Worm (Caenorhabditis elegans) whole organism, early embryonic: ENCODE measurements around the gene F43G6.4.

Experiments used
- B0310.2 ChIP-seq: sonication (generic microtip); optimal IDR thresholded peaks from 2 replicates; lab custom pipeline; 2016; ENCODE audit warnings: mild to moderate bottlenecking, missing genetic modification characterization, missing compliant biosample characterization
- F13C5.2 ChIP-seq: sonication (generic microtip); optimal IDR thresholded peaks from 2 replicates; lab custom pipeline; 2017; ENCODE audit warnings: mild to moderate bottlenecking, missing genetic modification characterization, inconsistent platforms, missing compliant biosample characterization
- aly-1 ChIP-seq: sonication (generic microtip); optimal IDR thresholded peaks from 2 replicates; lab custom pipeline; 2016; ENCODE audit warnings: missing genetic modification characterization, missing compliant biosample characterization
- ama-1 ChIP-seq: fragments of 150-350 bp; optimal IDR thresholded peaks from 2 replicates; lab custom pipeline; 2014
- ceh-13 ChIP-seq: fragments of 200-800 bp; sonication (Bioruptor generic); optimal IDR thresholded peaks from 2 replicates; lab custom pipeline; 2018; ENCODE audit warnings: mild to moderate bottlenecking, missing genetic modification characterization, missing compliant biosample characterization
- ceh-36 ChIP-seq: sonication (generic microtip); optimal IDR thresholded peaks from 2 replicates; lab custom pipeline; 2016; ENCODE audit warnings: missing genetic modification characterization, inconsistent platforms, missing compliant biosample characterization
- ets-7 ChIP-seq: sonication (generic microtip); optimal IDR thresholded peaks from 2 replicates; lab custom pipeline; 2016; ENCODE audit warnings: missing genotype, missing genetic modification characterization, missing compliant biosample characterization
- flt-1 ChIP-seq: fragments of 200-800 bp; sonication (Bioruptor generic); IDR thresholded peaks from 2 replicates; pipeline ENCODE4 v1.3.6; 2022; ENCODE audit warnings: missing genetic modification characterization, missing compliant biosample characterization
- hmbx-1 ChIP-seq: sonication (generic microtip); optimal IDR thresholded peaks from 2 replicates; lab custom pipeline; 2016; ENCODE audit warnings: mild to moderate bottlenecking, missing genetic modification characterization, missing compliant biosample characterization
- hmg-4 ChIP-seq: fragments of 200-800 bp; sonication (Bioruptor generic); optimal IDR thresholded peaks from 2 replicates; lab custom pipeline; 2018; ENCODE audit warnings: mild to moderate bottlenecking, missing genetic modification characterization, missing compliant biosample characterization
- hnd-1 ChIP-seq: sonication (generic microtip); optimal IDR thresholded peaks from 2 replicates; lab custom pipeline; 2016; ENCODE audit warnings: missing genetic modification characterization, missing compliant biosample characterization
- pes-1 ChIP-seq: fragments of 200-800 bp; sonication (Bioruptor generic); IDR thresholded peaks from 2 replicates; pipeline ENCODE4 v1.3.6; 2022; ENCODE audit warnings: missing genetic modification reagents, missing genetic modification characterization, missing compliant biosample characterization
- scrt-1 ChIP-seq: fragments of 200-800 bp; sonication (Bioruptor generic); IDR thresholded peaks from 2 replicates; pipeline ENCODE4 v1.3.6; 2022; ENCODE audit warnings: missing genetic modification characterization, missing compliant biosample characterization
- sea-1 ChIP-seq: fragments of 200-800 bp; sonication (Bioruptor generic); conservative IDR thresholded peaks from 2 replicates; pipeline ENCODE4 v1.3.6; 2022; ENCODE audit warnings: missing genetic modification characterization, missing compliant biosample characterization
- tbx-11 ChIP-seq: fragments of 200-800 bp; sonication (Bioruptor generic); IDR thresholded peaks from 2 replicates; pipeline ENCODE4 v1.3.6; 2022; ENCODE audit warnings: missing genetic modification characterization, missing compliant biosample characterization
- tbx-37 ChIP-seq: fragments of 200-800 bp; sonication (Bioruptor generic); conservative IDR thresholded peaks from 2 replicates; pipeline ENCODE4 v1.3.6; 2022; ENCODE audit warnings: missing genetic modification reagents, missing genetic modification characterization, missing compliant biosample characterization
- tra-4 ChIP-seq: sonication (generic microtip); optimal IDR thresholded peaks from 2 replicates; lab custom pipeline; 2017; ENCODE audit warnings: missing genetic modification characterization, missing compliant biosample characterization

The F43G6.4 gene

DNA sequence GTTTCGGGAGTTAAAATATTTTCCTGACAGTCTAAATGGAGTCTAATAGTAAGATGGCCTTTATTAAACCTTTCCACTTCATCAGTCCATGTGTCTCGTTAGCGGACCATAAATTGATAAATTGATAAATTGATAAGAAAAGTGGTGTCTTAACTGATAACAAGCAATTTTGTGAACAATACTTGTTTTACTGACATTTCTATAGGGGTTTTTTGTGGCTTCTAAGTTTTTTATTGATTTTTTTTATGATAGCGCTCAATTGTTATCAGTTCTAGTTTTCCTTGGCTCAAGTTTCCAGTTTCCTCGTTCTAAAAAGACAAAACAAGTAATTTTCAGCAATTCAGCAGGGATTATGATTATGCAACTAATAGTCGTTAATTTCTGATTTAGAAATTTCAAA, 11.9 kb downstream of the F43G6.4 start, which contains the start of gene F43G6.17:
TSS of gene F43G6.17 (plus strand) at position 301 of the 400 bp plus-strand sequence.
- no peak for TF ChIP-seq scrt-1 (GFP tag; lab: Robert Waterston, UW)
- TF ChIP-seq tbx-37 (GFP tag; lab: Robert Waterston, UW) = no peak
- no peak for TF ChIP-seq aly-1 (tag; lab: Kevin White, UChicago)
- TF ChIP-seq hmg-4 = no peak
- TF ChIP-seq ceh-13 (GFP tag; lab: Kevin White, UChicago) = no peak
- TF ChIP-seq tbx-11 (GFP tag; lab: Robert Waterston, UW) = no peak
- TF ChIP-seq ceh-36 = no peak
- TF ChIP-seq sea-1 (GFP tag; lab: Robert Waterston, UW) = no peak
- no peak for TF ChIP-seq ama-1 (lab: Kevin White, UChicago)
- no peak for TF ChIP-seq flt-1 (GFP tag; lab: Robert Waterston, UW)
- TF ChIP-seq hnd-1 (tag; lab: Kevin White, UChicago) = no peak

DNA sequence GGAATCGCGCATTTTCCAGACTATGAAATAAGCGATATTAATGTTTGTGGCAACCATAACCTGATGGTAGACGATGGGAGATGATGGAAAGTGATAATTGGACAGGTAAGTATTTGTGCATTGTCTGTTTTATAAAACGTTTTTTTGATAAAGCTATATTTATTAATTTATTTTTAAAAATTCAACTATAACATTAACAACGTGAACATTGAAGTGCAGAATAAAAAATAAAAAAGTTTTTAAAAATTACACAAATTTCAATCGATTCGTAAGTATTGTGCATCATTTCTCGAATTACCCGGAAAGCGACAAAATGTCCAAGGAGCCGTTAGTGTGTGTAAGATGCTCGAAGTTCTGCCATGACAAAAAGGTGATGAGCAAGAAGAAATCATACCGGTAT, 15.7 kb downstream of the F43G6.4 start, which contains the start of gene jmjd-1.1:
TSS of gene jmjd-1.1 (plus strand) at position 301 of the 400 bp plus-strand sequence.
- TF ChIP-seq ceh-13 (GFP tag; lab: Kevin White, UChicago) (no peak), scrt-1 (GFP tag; lab: Robert Waterston, UW) (no peak), B0310.2 (tag; lab: Kevin White, UChicago) (no peak), F13C5.2 (no peak), tbx-11 (GFP tag; lab: Robert Waterston, UW) (no peak), ets-7 (tag; lab: Kevin White, UChicago) (no peak), flt-1 (GFP tag; lab: Robert Waterston, UW) (no peak), tra-4 (no peak), ama-1 (lab: Kevin White, UChicago) (no peak), hnd-1 (tag; lab: Kevin White, UChicago) (no peak), hmbx-1 (tag; lab: Kevin White, UChicago) (no peak), pes-1 (GFP tag; lab: Robert Waterston, UW) (no peak)

DNA sequence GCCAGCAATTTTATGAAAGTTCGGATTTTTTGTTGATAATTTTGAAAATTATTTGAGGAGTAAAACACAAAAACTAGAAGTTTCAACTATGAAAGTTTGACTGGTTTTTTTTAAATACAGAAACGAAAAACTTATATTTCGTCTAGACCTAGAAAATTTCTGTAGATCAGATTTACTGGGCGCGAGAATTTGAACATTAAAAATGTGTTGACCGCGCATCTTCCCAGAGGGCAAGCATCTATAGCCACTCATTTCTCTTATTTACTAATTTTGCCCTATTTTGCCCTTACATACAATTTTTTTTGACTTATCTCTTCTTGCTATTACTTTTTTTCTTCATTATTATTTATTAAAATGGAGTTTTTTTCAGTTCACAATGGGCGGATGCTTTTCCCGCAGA, 18.4 kb downstream of the F43G6.4 start, which contains the start of gene F43G6.10:
TSS of gene F43G6.10 (plus strand) at position 371 of the 400 bp plus-strand sequence.
- no peak for TF ChIP-seq ama-1 (lab: Kevin White, UChicago)
- no peak for TF ChIP-seq hmbx-1 (tag; lab: Kevin White, UChicago)
- no peak for TF ChIP-seq tbx-37 (GFP tag; lab: Robert Waterston, UW)
- no peak for TF ChIP-seq scrt-1 (GFP tag; lab: Robert Waterston, UW)

DNA sequence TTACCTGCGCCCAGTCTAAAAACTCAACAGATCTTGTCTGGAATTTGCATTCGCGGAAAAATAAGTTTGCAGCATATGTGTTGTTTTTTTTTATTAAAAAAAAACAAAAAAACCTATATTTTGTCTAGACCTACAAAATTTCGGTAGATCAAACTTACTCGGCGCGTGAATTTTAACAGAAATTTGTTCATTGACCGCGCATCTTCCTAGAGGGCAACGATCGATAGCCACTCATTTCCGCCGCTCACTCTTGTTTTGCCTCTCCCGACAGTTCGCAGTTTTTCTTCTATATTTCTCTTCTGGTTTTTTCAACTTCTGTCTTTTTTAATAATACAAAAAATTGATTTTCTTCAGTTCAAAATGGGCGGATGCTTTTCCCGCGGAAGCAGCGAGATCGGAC, 19.9 kb downstream of the F43G6.4 start, which contains the start of gene F43G6.7:
TSS of gene F43G6.7 (plus strand) at position 355 of the 400 bp plus-strand sequence.
- TF ChIP-seq F13C5.2 = no peak
- TF ChIP-seq flt-1 (GFP tag; lab: Robert Waterston, UW) = no peak

DNA sequence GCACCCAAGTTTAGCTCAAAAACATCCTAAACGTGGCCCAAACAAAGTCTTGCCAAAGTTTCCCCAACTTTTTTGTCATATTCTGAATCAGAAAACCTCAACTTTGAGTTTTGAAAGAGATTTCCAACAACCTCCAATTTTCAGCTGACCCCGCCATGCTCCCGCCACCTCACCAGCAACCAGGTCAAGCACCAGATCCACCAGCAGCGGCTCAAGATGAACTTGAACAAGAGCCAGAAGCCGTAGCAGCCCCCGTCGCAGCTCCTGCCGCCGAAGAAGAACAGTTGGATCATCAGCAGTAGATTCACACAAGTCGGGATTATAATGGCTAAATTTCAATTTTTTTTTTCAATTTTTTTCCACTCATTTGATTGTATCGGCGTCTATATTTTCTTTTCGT, 20.7 kb downstream of the F43G6.4 start:
- no peak for TF ChIP-seq ama-1 (lab: Kevin White, UChicago)
- TF ChIP-seq flt-1 (GFP tag; lab: Robert Waterston, UW) = no peak
- TF ChIP-seq ceh-36 = no peak
- TF ChIP-seq tra-4 = no peak
- TF ChIP-seq tbx-11 (GFP tag; lab: Robert Waterston, UW) = no peak
- TF ChIP-seq hmg-4 = no peak
- TF ChIP-seq tbx-37 (GFP tag; lab: Robert Waterston, UW) = no peak
- TF ChIP-seq ceh-13 (GFP tag; lab: Kevin White, UChicago) = no peak
- no peak for TF ChIP-seq aly-1 (tag; lab: Kevin White, UChicago)
- TF ChIP-seq pes-1 (GFP tag; lab: Robert Waterston, UW) = no peak
- no peak for TF ChIP-seq sea-1 (GFP tag; lab: Robert Waterston, UW)

DNA sequence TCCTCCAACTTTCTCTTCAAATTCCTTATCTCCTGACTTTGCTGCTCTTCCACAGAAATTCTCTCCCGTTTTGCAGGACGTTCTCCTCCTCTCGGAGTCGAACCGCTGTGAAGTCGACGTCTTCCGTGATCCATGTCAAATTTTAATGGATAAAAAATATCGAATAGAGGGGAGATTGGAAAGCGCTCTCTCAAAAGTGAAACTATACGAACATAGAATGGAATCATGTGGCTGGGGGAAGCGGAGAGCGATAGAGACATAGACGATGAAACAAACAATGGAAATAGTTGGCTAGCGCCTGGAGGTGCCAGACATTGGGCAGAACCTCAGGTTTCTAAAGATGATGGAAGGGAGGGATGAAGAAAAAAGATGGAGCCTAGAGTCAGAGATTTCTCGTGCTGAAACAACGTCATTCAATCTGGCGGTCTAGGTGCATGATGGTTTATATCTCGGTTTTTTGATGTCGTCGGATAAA, 23.4 kb downstream of the F43G6.4 start, which contains the start of gene F43G6.8:
TSS of gene F43G6.8 (minus strand) at position 198 of the 475 bp plus-strand sequence.
- TF ChIP-seq hmg-4 (peak; percentile 37), ets-7 (tag; lab: Kevin White, UChicago) (no peak), F13C5.2 (no peak)

DNA sequence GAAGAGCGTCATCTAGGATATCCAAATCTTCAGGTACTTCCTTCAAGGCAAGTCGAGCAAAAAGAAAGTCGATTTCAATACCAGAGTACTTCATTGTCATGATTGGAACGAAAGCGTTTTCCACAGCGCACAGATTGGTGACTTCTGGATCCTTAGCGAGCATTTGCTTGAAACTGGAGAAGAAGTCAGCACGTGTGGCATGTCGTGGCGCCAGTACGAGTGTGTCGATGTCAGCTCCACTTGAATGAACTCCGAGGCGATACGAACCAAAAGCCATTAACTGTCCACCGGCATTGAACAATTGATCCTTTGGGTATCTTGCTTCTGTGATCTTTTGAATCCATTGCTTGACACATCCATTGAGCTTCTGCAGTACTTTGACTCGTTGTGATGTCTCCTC, 25.5 kb downstream of the F43G6.4 start:
- TF ChIP-seq ceh-13 (GFP tag; lab: Kevin White, UChicago) (no peak), tbx-37 (GFP tag; lab: Robert Waterston, UW) (no peak), aly-1 (tag; lab: Kevin White, UChicago) (no peak), flt-1 (GFP tag; lab: Robert Waterston, UW) (no peak), ama-1 (lab: Kevin White, UChicago) (no peak), tra-4 (no peak), F13C5.2 (no peak), B0310.2 (tag; lab: Kevin White, UChicago) (no peak), ceh-36 (no peak), scrt-1 (GFP tag; lab: Robert Waterston, UW) (no peak)

- no peak for TF ChIP-seq scrt-1 (GFP tag; lab: Robert Waterston, UW)
- no peak for TF ChIP-seq flt-1 (GFP tag; lab: Robert Waterston, UW)
- TF ChIP-seq tra-4 = no peak
- TF ChIP-seq B0310.2 (tag; lab: Kevin White, UChicago) = no peak
- TF ChIP-seq ets-7 (tag; lab: Kevin White, UChicago) = no peak
- TF ChIP-seq ceh-13 (GFP tag; lab: Kevin White, UChicago) = no peak
- no peak for TF ChIP-seq pes-1 (GFP tag; lab: Robert Waterston, UW)
- TF ChIP-seq ama-1 (lab: Kevin White, UChicago) = no peak
- no peak for TF ChIP-seq hnd-1 (tag; lab: Kevin White, UChicago)
- TF ChIP-seq aly-1 (tag; lab: Kevin White, UChicago) = no peak
- no peak for TF ChIP-seq tbx-37 (GFP tag; lab: Robert Waterston, UW)
- no peak for TF ChIP-seq hmg-4
- TF ChIP-seq F13C5.2 = no peak
- no peak for TF ChIP-seq hmbx-1 (tag; lab: Kevin White, UChicago)
- TF ChIP-seq tbx-11 (GFP tag; lab: Robert Waterston, UW) = no peak
- TF ChIP-seq sea-1 (GFP tag; lab: Robert Waterston, UW) = no peak
- TF ChIP-seq ceh-36 = no peak
Observed at ce11 chrII:11816475-11816874, 25.9 kb downstream of the F43G6.4 start, which contains the start of gene pap-3. pap-3 (minus strand) TSS chrII:11816575.
